Worm (Caenorhabditis elegans): ENCODE measurements around the gene F46C5.7.

F46C5.7 gene

DNA sequence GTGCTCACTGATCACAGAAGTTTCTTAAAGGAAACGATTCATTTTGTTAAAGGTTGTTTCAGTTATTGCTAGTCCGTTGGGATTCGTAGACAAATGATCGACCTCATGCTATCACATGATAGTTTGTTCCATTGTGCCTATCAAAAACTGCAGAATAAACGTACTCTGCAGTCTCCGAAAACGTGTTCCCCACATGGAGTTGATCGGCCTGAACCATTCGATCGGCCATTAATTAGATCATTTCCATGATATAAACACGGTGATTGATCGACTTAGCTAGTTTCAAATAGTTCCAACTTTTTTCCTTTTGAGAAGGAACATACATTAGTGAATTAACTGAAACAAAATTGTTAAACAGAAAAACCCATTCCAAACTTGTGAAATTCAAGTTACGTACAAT lies 16.4 kb upstream of the F46C5.7 start:
- TF ChIP-seq pes-1 (GFP tag; IDR thresholded peaks at IDR 0.05) (no peak), hmg-4 (GFP tag; optimal IDR thresholded peaks at IDR 0.05) (no peak), scrt-1 (GFP tag; IDR thresholded peaks at IDR 0.05) (no peak), hnd-1 (tag; optimal IDR thresholded peaks at IDR 0.05) (no peak), aly-1 (tag; optimal IDR thresholded peaks at IDR 0.05) (no peak), sea-1 (GFP tag; conservative IDR thresholded peaks at IDR 0.05) (no peak), ama-1 (optimal IDR thresholded peaks at IDR 0.05) (no peak), ceh-13 (GFP tag; optimal IDR thresholded peaks at IDR 0.05) (no peak), ceh-36 (tag; optimal IDR thresholded peaks at IDR 0.05) (no peak), ets-7 (tag; optimal IDR thresholded peaks at IDR 0.05) (no peak), tbx-37 (GFP tag; conservative IDR thresholded peaks at IDR 0.05) (no peak), hmbx-1 (tag; optimal IDR thresholded peaks at IDR 0.05) (no peak), tbx-11 (GFP tag; IDR thresholded peaks at IDR 0.05) (no peak)

DNA sequence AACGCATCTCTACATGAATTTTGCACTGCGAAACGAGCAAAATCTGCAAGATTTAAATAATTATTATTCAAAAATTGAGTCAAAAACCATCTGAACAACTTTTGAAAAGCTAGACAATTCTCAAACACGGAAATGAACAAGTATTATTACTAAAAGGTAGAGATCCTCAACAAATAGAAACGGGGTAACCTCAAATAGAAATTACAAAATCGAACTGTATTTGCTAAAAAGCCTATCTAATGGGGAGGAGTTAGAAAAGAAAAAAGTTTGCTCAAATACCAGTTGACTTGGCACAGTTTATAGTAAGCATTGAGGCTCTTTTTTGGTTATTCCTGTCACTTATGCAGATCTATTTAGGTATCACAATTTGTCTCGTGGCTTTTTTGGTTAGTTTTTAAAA lies 13.4 kb upstream of the F46C5.7 start, which contains the start of gene nas-25:
Gene nas-25, plus strand, starts transcription at position 301 of the 400 bp plus-strand sequence.
- TF ChIP-seq hnd-1 (tag; optimal IDR thresholded peaks at IDR 0.05) (no peak), hmg-4 (GFP tag; optimal IDR thresholded peaks at IDR 0.05) (no peak), tra-4 (tag; optimal IDR thresholded peaks at IDR 0.05) (no peak), tbx-11 (GFP tag; IDR thresholded peaks at IDR 0.05) (no peak), aly-1 (tag; optimal IDR thresholded peaks at IDR 0.05) (no peak), scrt-1 (GFP tag; IDR thresholded peaks at IDR 0.05) (no peak), ama-1 (optimal IDR thresholded peaks at IDR 0.05) (no peak), sea-1 (GFP tag; conservative IDR thresholded peaks at IDR 0.05) (no peak), hmbx-1 (tag; optimal IDR thresholded peaks at IDR 0.05) (no peak), ceh-36 (tag; optimal IDR thresholded peaks at IDR 0.05) (no peak), F13C5.2 (tag; optimal IDR thresholded peaks at IDR 0.05) (no peak), flt-1 (GFP tag; IDR thresholded peaks at IDR 0.05) (no peak)

DNA sequence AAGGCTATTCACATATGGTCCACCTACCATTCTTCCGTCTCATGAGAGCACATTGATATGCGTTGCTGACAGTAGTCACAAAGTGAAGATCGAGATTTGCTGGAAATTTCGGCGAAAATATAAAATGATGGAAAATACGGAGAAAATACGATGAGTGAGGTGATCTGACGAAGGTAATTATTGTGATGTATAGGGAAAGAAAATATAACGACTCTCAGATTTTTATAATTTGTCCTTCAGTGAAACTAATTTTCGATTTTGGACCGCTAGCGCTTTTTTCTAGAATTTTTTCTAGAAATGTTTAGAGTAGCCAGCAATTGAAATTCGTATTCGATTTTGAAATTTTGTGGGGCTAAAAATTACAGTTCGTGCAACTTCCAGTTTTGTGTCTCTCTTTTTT lies 9.9 kb upstream of the F46C5.7 start, which contains the start of gene F46C5.2:
Gene F46C5.2, minus strand, starts transcription at position 101 of the 400 bp plus-strand sequence.
- TF ChIP-seq F13C5.2 (tag; optimal IDR thresholded peaks at IDR 0.05) (no peak), ceh-13 (GFP tag; optimal IDR thresholded peaks at IDR 0.05) (no peak), hmbx-1 (tag; optimal IDR thresholded peaks at IDR 0.05) (no peak)

ce11 chrII:8830917-8831316 lies 8.2 kb upstream of the F46C5.7 start:
- TF ChIP-seq B0310.2 (tag; optimal IDR thresholded peaks at IDR 0.05): no peak
- no peak for TF ChIP-seq hmbx-1 (tag; optimal IDR thresholded peaks at IDR 0.05)
- TF ChIP-seq hnd-1 (tag; optimal IDR thresholded peaks at IDR 0.05): no peak
- TF ChIP-seq ceh-36 (tag; optimal IDR thresholded peaks at IDR 0.05): no peak
- no peak for TF ChIP-seq scrt-1 (GFP tag; IDR thresholded peaks at IDR 0.05)
- no peak for TF ChIP-seq ama-1 (optimal IDR thresholded peaks at IDR 0.05)
- TF ChIP-seq ets-7 (tag; optimal IDR thresholded peaks at IDR 0.05): no peak

DNA sequence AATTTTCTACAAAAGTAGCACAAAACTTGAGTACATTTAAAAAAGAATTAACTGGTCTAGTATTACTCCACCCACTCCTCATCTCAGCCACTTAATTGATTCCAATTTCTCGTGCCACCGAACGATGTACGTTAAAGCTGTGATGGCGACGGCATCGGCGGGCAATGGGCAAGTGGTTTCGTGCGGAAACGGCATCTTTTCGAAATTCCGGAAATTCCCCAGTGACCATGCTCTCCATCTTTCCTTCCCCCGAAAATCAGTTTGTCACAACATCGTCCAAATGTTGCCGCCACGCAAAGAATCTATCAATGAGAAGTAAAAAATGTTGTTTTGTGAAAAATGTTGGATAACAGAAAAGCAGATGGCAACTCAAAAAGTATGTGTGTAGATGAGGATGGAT lies 6.2 kb upstream of the F46C5.7 start:
- TF ChIP-seq ceh-13 (GFP tag; optimal IDR thresholded peaks at IDR 0.05) (no peak), aly-1 (tag; optimal IDR thresholded peaks at IDR 0.05) (no peak), tbx-11 (GFP tag; IDR thresholded peaks at IDR 0.05) (no peak), ceh-36 (tag; optimal IDR thresholded peaks at IDR 0.05) (no peak), sea-1 (GFP tag; conservative IDR thresholded peaks at IDR 0.05) (no peak), flt-1 (GFP tag; IDR thresholded peaks at IDR 0.05) (no peak), ama-1 (optimal IDR thresholded peaks at IDR 0.05) (no peak), ets-7 (tag; optimal IDR thresholded peaks at IDR 0.05) (no peak), hmg-4 (GFP tag; optimal IDR thresholded peaks at IDR 0.05) (no peak), hnd-1 (tag; optimal IDR thresholded peaks at IDR 0.05) (no peak), hmbx-1 (tag; optimal IDR thresholded peaks at IDR 0.05) (no peak), tbx-37 (GFP tag; conservative IDR thresholded peaks at IDR 0.05) (no peak), B0310.2 (tag; optimal IDR thresholded peaks at IDR 0.05) (no peak), tra-4 (tag; optimal IDR thresholded peaks at IDR 0.05) (no peak), scrt-1 (GFP tag; IDR thresholded peaks at IDR 0.05) (no peak), pes-1 (GFP tag; IDR thresholded peaks at IDR 0.05) (no peak), F13C5.2 (tag; optimal IDR thresholded peaks at IDR 0.05) (no peak)

DNA sequence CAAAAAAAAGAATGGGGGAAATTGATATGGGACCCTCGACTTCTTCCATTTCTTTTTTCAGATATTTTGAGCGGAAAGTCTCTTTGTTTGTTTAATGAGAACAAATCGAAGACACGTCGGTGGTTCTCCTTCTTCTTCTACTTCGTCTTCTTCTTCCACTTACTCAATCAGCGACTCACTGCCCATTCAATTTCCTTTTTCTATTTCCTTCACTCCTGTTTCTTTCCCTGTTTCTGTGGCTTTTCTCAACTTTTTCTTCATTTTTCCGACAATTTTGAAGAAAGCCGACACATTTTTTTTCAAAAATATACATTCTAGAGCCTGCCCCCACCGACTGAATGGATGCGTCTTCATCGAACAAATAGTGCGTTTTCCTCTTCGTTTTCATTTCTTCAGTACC lies 3.3 kb upstream of the F46C5.7 start, which contains the start of gene F46C5.4:
Gene F46C5.4, plus strand, starts transcription at position 222 of the 400 bp plus-strand sequence.
- TF ChIP-seq tbx-37 (GFP tag; conservative IDR thresholded peaks at IDR 0.05) (no peak), ama-1 (optimal IDR thresholded peaks at IDR 0.05) (no peak), sea-1 (GFP tag; conservative IDR thresholded peaks at IDR 0.05) (no peak), pes-1 (GFP tag; IDR thresholded peaks at IDR 0.05) (no peak), B0310.2 (tag; optimal IDR thresholded peaks at IDR 0.05) (no peak), flt-1 (GFP tag; IDR thresholded peaks at IDR 0.05) (no peak), aly-1 (tag; optimal IDR thresholded peaks at IDR 0.05) (no peak), ceh-13 (GFP tag; optimal IDR thresholded peaks at IDR 0.05) (no peak), ceh-36 (tag; optimal IDR thresholded peaks at IDR 0.05) (no peak), scrt-1 (GFP tag; IDR thresholded peaks at IDR 0.05) (no peak), tbx-11 (GFP tag; IDR thresholded peaks at IDR 0.05) (no peak), F13C5.2 (tag; optimal IDR thresholded peaks at IDR 0.05) (no peak)

DNA sequence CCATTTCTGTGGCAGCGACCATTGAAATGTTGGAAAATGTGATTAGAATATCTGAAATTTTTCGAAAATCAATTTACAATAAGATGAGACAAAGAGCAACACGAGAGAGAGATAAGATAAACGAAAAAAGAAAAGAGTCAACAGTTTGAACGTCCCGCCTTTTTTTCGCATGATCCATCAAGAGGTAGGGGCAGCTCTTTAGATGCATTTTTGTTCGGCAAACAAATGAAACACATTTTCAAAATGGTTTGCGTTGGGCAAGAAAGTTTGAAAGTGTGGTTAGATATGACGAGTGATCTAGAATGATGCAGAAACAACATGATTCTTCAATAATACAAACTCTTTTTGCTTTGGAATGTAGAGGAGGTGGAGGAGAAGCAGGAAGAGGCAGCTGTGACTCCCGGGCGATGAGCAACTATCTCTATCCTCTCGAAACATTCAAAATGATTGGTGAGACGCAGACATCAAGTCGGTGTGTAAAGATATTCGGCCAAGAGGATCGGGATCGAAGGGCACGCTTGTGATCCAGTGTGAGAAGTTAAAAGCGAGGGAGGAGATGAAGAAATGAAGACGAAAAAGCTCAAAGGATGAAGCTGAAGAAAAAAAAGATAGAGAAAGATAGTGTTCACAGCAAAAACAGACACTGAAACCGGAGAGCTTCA lies 5.5 kb downstream of the F46C5.7 start, which contains the start of gene F46C5.6:
Gene F46C5.6, minus strand, starts transcription at position 51 of the 662 bp plus-strand sequence.
- no peak for TF ChIP-seq ama-1 (optimal IDR thresholded peaks at IDR 0.05)

ce11 chrII:8845298-8845697 lies 6.2 kb downstream of the F46C5.7 start, which contains the start of gene agxt-1:
agxt-1 (plus strand) TSS chrII:8845598.
- TF ChIP-seq B0310.2 (tag; optimal IDR thresholded peaks at IDR 0.05) (no peak), tbx-37 (GFP tag; conservative IDR thresholded peaks at IDR 0.05) (no peak), F13C5.2 (tag; optimal IDR thresholded peaks at IDR 0.05) (no peak), tbx-11 (GFP tag; IDR thresholded peaks at IDR 0.05) (no peak), hmbx-1 (tag; optimal IDR thresholded peaks at IDR 0.05) (no peak), hnd-1 (tag; optimal IDR thresholded peaks at IDR 0.05) (no peak), tra-4 (tag; optimal IDR thresholded peaks at IDR 0.05) (no peak)
